Worm (Caenorhabditis elegans): ENCODE measurements around the gene ZK632.12.

- TF ChIP-seq aptf-3 (GFP tag; IDR thresholded peaks at IDR 0.05), result no peak
- no peak for TF ChIP-seq ama-1 (optimal IDR thresholded peaks at IDR 0.05)
- no peak for TF ChIP-seq ama-1 (GFP tag; optimal IDR thresholded peaks at IDR 0.05)
- TF ChIP-seq gei-17 (GFP tag; optimal IDR thresholded peaks at IDR 0.05), result no peak
- no peak for TF ChIP-seq tbx-9 (tag; optimal IDR thresholded peaks at IDR 0.05; ENCODE audit: borderline replicate concordance)
- TF ChIP-seq fkh-3 (tag; optimal IDR thresholded peaks at IDR 0.05), result no peak
- no peak for TF ChIP-seq bed-2 (GFP tag; IDR thresholded peaks at IDR 0.05)
- no peak for TF ChIP-seq him-1 (tag; optimal IDR thresholded peaks at IDR 0.05)
- no peak for TF ChIP-seq nfya-2 (GFP tag; IDR thresholded peaks at IDR 0.05)
- TF ChIP-seq F57A8.1 (GFP tag; optimal IDR thresholded peaks at IDR 0.05), result no peak
- TF ChIP-seq pha-4 (tag; optimal IDR thresholded peaks at IDR 0.05), result no peak
- TF ChIP-seq snpc-3.4 (tag; optimal IDR thresholded peaks at IDR 0.05), result no peak
- TF ChIP-seq efl-1 (GFP tag; optimal IDR thresholded peaks at IDR 0.05), result no peak
- TF ChIP-seq atf-7 (tag; optimal IDR thresholded peaks at IDR 0.05), result no peak
Observed at ce11 chrIII:9808179-9808578, 22.4 kb upstream of the ZK632.12 start, which contains the start of gene gtap-2.

All from whole organism, young adult.